Fruit fly (Drosophila melanogaster) whole organism, wandering third instar larva: Measurements from ENCODE around the gene mag.

Source experiments
- Abd-B ChIP-seq: fragments of >200 bp; optimal IDR thresholded peaks from 2 replicates; lab custom pipeline; 2017; ENCODE audit warnings: missing biosample characterization, missing genetic modification characterization
- CG32264 ChIP-seq: fragments of 200-800 bp; sonication (Bioruptor generic); optimal IDR thresholded peaks from 2 replicates; lab custom pipeline; 2016; ENCODE audit warnings: missing biosample characterization, missing genetic modification characterization
- CG9705 ChIP-seq: fragments of 200-800 bp; sonication (Bioruptor generic); optimal IDR thresholded peaks from 2 replicates; lab custom pipeline; 2018; ENCODE audit warnings: missing biosample characterization, mild to moderate bottlenecking, missing genetic modification characterization
- CrebA ChIP-seq: fragments of 200-800 bp; sonication (Bioruptor generic); optimal IDR thresholded peaks from 2 replicates; lab custom pipeline; 2016; ENCODE audit warnings: missing biosample characterization, mild to moderate bottlenecking, missing genetic modification characterization, borderline replicate concordance
- Dif ChIP-seq: fragments of 200-275, 200-300 bp; sonication (Bioruptor generic); optimal IDR thresholded peaks from 2 replicates; lab custom pipeline; 2018; ENCODE audit warnings: missing biosample characterization, missing genetic modification characterization; ENCODE audit not compliant: partially characterized antibody
- GATAd ChIP-seq: sonication (Bioruptor generic); optimal IDR thresholded peaks from 2 replicates; lab custom pipeline; 2016; ENCODE audit warnings: missing biosample characterization, missing genetic modification characterization
- HLH106 ChIP-seq: fragments of 200-800 bp; optimal IDR thresholded peaks from 3 replicates; lab custom pipeline; 2019; ENCODE audit warnings: missing biosample characterization, mild to moderate bottlenecking, missing genetic modification characterization, moderate library complexity
- Hnf4 ChIP-seq: fragments of 200-800 bp; sonication (Bioruptor generic); optimal IDR thresholded peaks from 2 replicates; lab custom pipeline; 2016; ENCODE audit warnings: missing biosample characterization, mild to moderate bottlenecking, missing genetic modification characterization
- Hr78 ChIP-seq: fragments of >200 bp; optimal IDR thresholded peaks from 2 replicates; lab custom pipeline; 2017; ENCODE audit warnings: missing biosample characterization, missing genetic modification characterization
- Hr83 ChIP-seq: fragments of 200-300 bp; sonication (Bioruptor generic); optimal IDR thresholded peaks from 2 replicates; lab custom pipeline; 2016; ENCODE audit warnings: missing biosample characterization, mild to moderate bottlenecking, missing genetic modification characterization, moderate library complexity; ENCODE audit not compliant: poor library complexity, severe bottlenecking
- Jra ChIP-seq: sonication (Bioruptor generic); optimal IDR thresholded peaks from 2 replicates; lab custom pipeline; 2016; ENCODE audit warnings: missing biosample characterization, missing genetic modification characterization
- Mio ChIP-seq: sonication (Bioruptor generic); optimal IDR thresholded peaks from 2 replicates; lab custom pipeline; 2016; ENCODE audit warnings: missing biosample characterization, missing genetic modification characterization
- Myc ChIP-seq: fragments of >200 bp; optimal IDR thresholded peaks from 2 replicates; lab custom pipeline; 2017
- N ChIP-seq: fragments of >200 bp; optimal IDR thresholded peaks from 2 replicates; lab custom pipeline; 2018; ENCODE audit warnings: missing biosample characterization, missing external identifiers, missing genetic modification characterization
- OdsH ChIP-seq: fragments of 200-800 bp; sonication (Bioruptor generic); optimal IDR thresholded peaks from 2 replicates; lab custom pipeline; 2016; ENCODE audit warnings: missing biosample characterization, mild to moderate bottlenecking, missing genetic modification characterization
- Sp1 ChIP-seq: fragments of 200-800 bp; sonication (Bioruptor generic); optimal IDR thresholded peaks from 3 replicates; lab custom pipeline; 2019; ENCODE audit warnings: missing biosample characterization, mild to moderate bottlenecking, missing genetic modification characterization, moderate library complexity
- Vsx2 ChIP-seq: fragments of 200-300, 225-300 bp; sonication (Bioruptor generic); optimal IDR thresholded peaks from 2 replicates; lab custom pipeline; 2018; ENCODE audit warnings: missing biosample characterization, missing genetic modification characterization; ENCODE audit not compliant: partially characterized antibody
- br ChIP-seq: fragments of 200-800 bp; sonication (Bioruptor generic); optimal IDR thresholded peaks from 2 replicates; lab custom pipeline; 2016; ENCODE audit warnings: missing biosample characterization, missing genetic modification characterization
- brk ChIP-seq: fragments of 200-800 bp; sonication (Bioruptor generic); optimal IDR thresholded peaks from 2 replicates; lab custom pipeline; 2016; ENCODE audit warnings: missing biosample characterization, mild to moderate bottlenecking, missing genetic modification characterization
- dl ChIP-seq, 2 experiments: fragments of 175-275, 200-275 bp in 1 of 2; fragments of 200-275 bp in 1 of 2; sonication (Bioruptor generic); optimal IDR thresholded peaks; lab custom pipeline; 2018; ENCODE audit warnings: mild to moderate bottlenecking in 2 of 2, missing biosample characterization in 2 of 2, missing genetic modification characterization in 2 of 2, moderate library complexity in 2 of 2; ENCODE audit not compliant: partially characterized antibody in 2 of 2, insufficient read depth in 1 of 2
- dmrt93B ChIP-seq: fragments of 200-800 bp; sonication (Bioruptor generic); optimal IDR thresholded peaks from 2 replicates; lab custom pipeline; 2018; ENCODE audit warnings: missing biosample characterization, mild to moderate bottlenecking, missing genetic modification characterization
- dsf ChIP-seq: sonication (Bioruptor generic); optimal IDR thresholded peaks from 2 replicates; lab custom pipeline; 2016; ENCODE audit warnings: missing biosample characterization, missing genetic modification characterization, borderline replicate concordance
- fru ChIP-seq: fragments of 200-800 bp; sonication (Bioruptor generic); optimal IDR thresholded peaks from 3 replicates; lab custom pipeline; 2016; ENCODE audit warnings: missing biosample characterization, mild to moderate bottlenecking, missing genetic modification characterization
- jim ChIP-seq: fragments of 175-275, 200-325 bp; sonication (Bioruptor generic); optimal IDR thresholded peaks from 2 replicates; lab custom pipeline; 2016; ENCODE audit warnings: missing biosample characterization, mild to moderate bottlenecking, missing genetic modification characterization
- lola ChIP-seq: fragments of >200 bp; optimal IDR thresholded peaks from 2 replicates; lab custom pipeline; 2017; ENCODE audit warnings: missing biosample characterization, missing genetic modification characterization
- pan ChIP-seq: fragments of >200 bp; optimal IDR thresholded peaks from 2 replicates; lab custom pipeline; 2017
- rgr ChIP-seq: fragments of 200-800 bp; sonication (Bioruptor generic); optimal IDR thresholded peaks from 3 replicates; lab custom pipeline; 2016; ENCODE audit warnings: missing biosample characterization, mild to moderate bottlenecking, missing genetic modification characterization
- sage ChIP-seq: fragments of 200-800 bp; sonication (Bioruptor generic); optimal IDR thresholded peaks from 2 replicates; lab custom pipeline; 2016; ENCODE audit warnings: missing biosample characterization, mild to moderate bottlenecking, missing genetic modification characterization
- tai ChIP-seq: sonication (Bioruptor generic); optimal IDR thresholded peaks from 2 replicates; lab custom pipeline; 2016; ENCODE audit warnings: missing biosample characterization, missing genetic modification characterization
- usp ChIP-seq: fragments of >200 bp; optimal IDR thresholded peaks from 2 replicates; lab custom pipeline; 2017; ENCODE audit warnings: missing biosample characterization, missing genetic modification characterization

mag gene

DNA sequence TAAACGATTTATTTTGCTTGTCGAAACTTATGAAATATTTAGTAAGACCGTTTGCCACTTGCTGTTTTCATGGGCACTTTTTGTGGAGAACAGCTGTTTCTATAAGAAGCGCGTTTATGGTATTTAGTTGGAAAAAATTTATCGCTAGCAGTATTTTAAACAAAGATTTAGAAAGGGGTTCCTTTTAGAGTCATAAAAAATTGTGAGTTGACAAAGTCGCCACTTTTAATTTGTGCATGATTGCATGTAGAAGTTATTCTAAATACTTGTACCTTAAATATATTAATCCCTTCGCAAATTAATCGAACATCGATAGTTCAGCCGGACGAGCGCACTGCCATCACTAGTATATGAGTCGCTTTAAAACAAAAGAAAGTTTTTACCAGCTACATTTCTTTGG lies 28.2 kb upstream of the mag start, which contains the start of the genes Las and Psn:
Gene Las, minus strand, starts transcription at position 65 of the 400 bp plus-strand sequence.
Gene Psn, plus strand, starts transcription at position 172 of the 400 bp plus-strand sequence.
- TF ChIP-seq CG32264 (GFP tag; lab: Kevin White, UChicago) (peak; percentile 31), dsf (GFP tag; lab: Kevin White, UChicago) (peak; percentile 10), Jra (GFP tag; lab: Kevin White, UChicago) (no peak), usp (GFP tag; lab: Kevin White, UChicago) (no peak)
- TF ChIP-seq, all 38 proteins: peak for 2

DNA sequence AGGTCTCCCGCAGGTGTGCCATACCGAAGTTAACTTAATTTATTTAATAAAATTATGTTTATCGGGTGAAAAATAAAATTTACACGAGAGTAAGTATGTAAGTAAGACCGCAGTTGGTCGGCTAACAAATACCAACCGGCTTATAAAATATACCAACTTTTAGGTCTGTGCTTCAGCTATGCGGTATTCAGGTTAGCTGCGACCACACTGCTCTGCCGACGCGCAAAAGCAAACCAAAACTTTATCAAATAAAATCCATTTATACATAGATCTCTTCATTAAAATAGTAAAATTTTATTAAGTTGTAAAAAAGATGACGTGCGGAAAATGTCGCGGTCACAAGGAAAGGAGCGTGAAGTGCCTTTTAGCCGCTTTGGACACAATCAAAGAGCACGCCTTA lies 24.4 kb upstream of the mag start, which contains the start of the genes mRpL15 and CtIP:
Gene mRpL15, minus strand, starts transcription at position 141 of the 400 bp plus-strand sequence.
Gene CtIP, plus strand, starts transcription at position 182 of the 400 bp plus-strand sequence.
- TF ChIP-seq Hr83 (GFP tag; lab: Kevin White, UChicago) (no peak), sage (GFP tag; lab: Kevin White, UChicago) (peak; percentile 71)

DNA sequence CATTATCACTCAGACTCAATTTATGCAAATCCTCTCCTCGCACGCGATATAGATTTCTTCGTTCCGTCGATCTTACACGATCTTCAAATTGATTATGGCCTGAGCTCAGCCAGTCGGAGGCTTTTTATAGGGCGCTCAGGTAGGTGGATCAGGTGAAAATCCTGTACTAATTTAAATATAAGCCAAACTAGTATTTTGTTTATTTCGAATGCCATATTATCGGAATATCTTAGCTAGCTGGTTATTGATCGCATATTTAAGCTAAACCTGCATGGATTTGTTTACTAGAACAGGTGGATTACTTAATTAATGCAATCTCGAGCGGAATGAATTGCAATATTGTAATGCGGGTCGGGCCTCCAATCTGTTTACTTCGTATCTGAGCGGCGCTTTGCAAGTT lies 20.7 kb upstream of the mag start, which contains the start of gene Hpd:
Gene Hpd, minus strand, starts transcription at position 101 of the 400 bp plus-strand sequence.
- TF ChIP-seq brk (GFP tag; lab: Kevin White, UChicago) (no peak), Hnf4 (GFP tag; lab: Kevin White, UChicago) (no peak), N (no peak), Hr83 (GFP tag; lab: Kevin White, UChicago) (no peak), lola (no peak), dsf (GFP tag; lab: Kevin White, UChicago) (no peak), HLH106 (no peak), GATAd (GFP tag; lab: Kevin White, UChicago) (no peak), pan (lab: Kevin White, UChicago) (no peak), Mio (GFP tag; lab: Kevin White, UChicago) (no peak), Hr78 (no peak), tai (no peak), CG9705 (no peak), Vsx2 (GFP tag; lab: Kevin White, UChicago) (no peak), dmrt93B (GFP tag; lab: Kevin White, UChicago) (no peak), CrebA (GFP tag; lab: Kevin White, UChicago) (no peak), Myc (no peak), rgr (GFP tag; lab: Kevin White, UChicago) (no peak), Dif (GFP tag; lab: Kevin White, UChicago) (no peak)
- TF ChIP-seq, all 38 proteins: peak for 0

DNA sequence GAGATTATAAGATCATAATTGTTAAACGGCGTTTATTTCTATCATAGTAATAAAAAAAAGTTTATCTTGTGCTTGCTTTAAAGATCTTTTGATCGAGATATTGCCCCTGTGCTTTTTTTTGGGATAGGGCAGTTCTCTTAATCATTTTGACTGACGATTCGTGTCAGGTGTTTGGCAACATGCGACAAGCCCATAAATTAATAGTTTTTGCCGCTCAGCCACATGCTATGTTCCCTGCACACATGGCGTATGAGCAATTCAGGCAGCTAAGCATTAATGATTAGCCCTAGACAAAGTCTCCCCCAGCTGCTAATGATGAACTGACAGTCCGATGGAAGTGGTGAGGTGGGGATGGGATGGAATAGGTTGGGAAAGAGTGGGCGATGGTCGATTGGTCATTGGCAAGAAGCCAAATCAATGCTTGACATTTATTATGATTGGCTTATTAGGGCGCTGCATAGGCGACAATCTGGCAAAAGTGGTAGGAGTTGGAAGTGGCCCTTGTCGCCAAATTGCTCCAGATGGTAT lies 19.5 kb upstream of the mag start:
- no peak for TF ChIP-seq Vsx2 (GFP tag; lab: Kevin White, UChicago)
- TF ChIP-seq jim (GFP tag; lab: Kevin White, UChicago), result no peak
- no peak for TF ChIP-seq fru (GFP tag; lab: Kevin White, UChicago)
- TF ChIP-seq Hr78, result no peak
- no peak for TF ChIP-seq OdsH (GFP tag; lab: Kevin White, UChicago)
- no peak for TF ChIP-seq dl (GFP tag; optimal IDR thresholded peaks at IDR 0.05; lab: Kevin White, UChicago; ENCODE audit: insufficient read depth in 1 of 2, partially characterized antibody in 2 of 2)
- no peak for TF ChIP-seq Dif (GFP tag; lab: Kevin White, UChicago)
- no peak for TF ChIP-seq Mio (GFP tag; lab: Kevin White, UChicago)
- no peak for TF ChIP-seq Sp1 (GFP tag; lab: Kevin White, UChicago)
- no peak for TF ChIP-seq Abd-B (GFP tag; lab: Kevin White, UChicago)
- TF ChIP-seq br (GFP tag; lab: Kevin White, UChicago), result no peak
- TF ChIP-seq, all 38 proteins: peak for 0
